Worm (Caenorhabditis elegans) whole organism, late embryonic: ENCODE results near the gene T11B7.2.

Experiments used
- C38D4.7 ChIP-seq: fragments of 200-800 bp; sonication (Bioruptor generic); optimal IDR thresholded peaks from 2 replicates; lab custom pipeline; 2018; ENCODE audit warnings: mild to moderate bottlenecking, missing genetic modification characterization, moderate library complexity, missing compliant biosample characterization
- ceh-19 ChIP-seq: fragments of 200-800 bp; sonication (Bioruptor generic); optimal IDR thresholded peaks from 2 replicates; lab custom pipeline; 2018; ENCODE audit warnings: mild to moderate bottlenecking, missing genetic modification characterization, missing compliant biosample characterization
- ceh-9 ChIP-seq: sonication (generic microtip); optimal IDR thresholded peaks from 2 replicates; lab custom pipeline; 2016; ENCODE audit warnings: mild to moderate bottlenecking, missing genetic modification characterization, inconsistent platforms, missing compliant biosample characterization
- dmd-4 ChIP-seq: sonication (generic microtip); optimal IDR thresholded peaks from 2 replicates; lab custom pipeline; 2016; ENCODE audit warnings: borderline replicate concordance, missing genetic modification characterization, missing compliant biosample characterization
- dve-1 ChIP-seq: sonication (generic microtip); optimal IDR thresholded peaks from 2 replicates; lab custom pipeline; 2017; ENCODE audit warnings: antibody characterized with exemption, mild to moderate bottlenecking, missing genetic modification characterization, missing compliant biosample characterization
- ets-4 ChIP-seq: sonication (generic microtip); optimal IDR thresholded peaks from 2 replicates; lab custom pipeline; 2016; ENCODE audit warnings: missing genetic modification characterization, missing compliant biosample characterization
- fkh-10 ChIP-seq: fragments of 150-350 bp; optimal IDR thresholded peaks from 2 replicates; lab custom pipeline; 2014; ENCODE audit warnings: missing biosample characterization, missing genetic modification reagents, missing genetic modification characterization
- hlh-8 ChIP-seq: sonication (generic microtip); optimal IDR thresholded peaks from 2 replicates; lab custom pipeline; 2016; ENCODE audit warnings: missing genotype, missing genetic modification characterization, missing compliant biosample characterization
- nfya-1 ChIP-seq: sonication (generic microtip); optimal IDR thresholded peaks from 2 replicates; lab custom pipeline; 2017; ENCODE audit warnings: missing genetic modification characterization, mild to moderate bottlenecking, missing compliant biosample characterization, antibody characterized with exemption, moderate library complexity
- rnt-1 ChIP-seq: sonication (generic microtip); optimal IDR thresholded peaks from 2 replicates; lab custom pipeline; 2016; ENCODE audit warnings: missing genetic modification characterization, missing compliant biosample characterization
- tbx-2 ChIP-seq: sonication (generic microtip); optimal IDR thresholded peaks from 2 replicates; lab custom pipeline; 2016; ENCODE audit warnings: missing genetic modification characterization, missing compliant biosample characterization

DNA sequence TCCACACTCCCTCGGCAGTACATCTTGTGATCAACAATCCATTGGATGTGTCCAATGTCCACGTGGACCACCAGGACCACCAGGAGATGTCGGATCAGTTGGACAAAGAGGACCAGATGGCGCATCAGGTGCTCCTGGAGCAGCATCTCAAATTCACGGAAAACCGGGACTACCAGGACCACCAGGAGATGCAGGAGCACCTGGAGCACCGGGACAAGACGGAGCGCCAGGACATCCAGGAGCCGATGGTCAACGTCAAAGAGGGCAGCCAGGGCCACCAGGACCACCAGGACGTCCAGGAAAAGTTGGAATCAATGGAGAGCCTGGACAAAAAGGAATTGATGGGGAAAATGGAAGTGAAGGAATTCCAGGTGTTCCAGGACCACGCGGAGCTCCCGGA is 4.6 kb upstream of the T11B7.2 start:
- TF ChIP-seq dve-1 (tag; lab: Kevin White, UChicago) (no peak), rnt-1 (tag; lab: Kevin White, UChicago) (no peak), nfya-1 (no peak), fkh-10 (no peak), ceh-9 (tag; lab: Kevin White, UChicago) (no peak), ceh-19 (GFP tag; lab: Kevin White, UChicago) (no peak), tbx-2 (tag; lab: Kevin White, UChicago) (no peak), hlh-8 (tag; lab: Kevin White, UChicago) (no peak), ets-4 (tag; lab: Kevin White, UChicago) (no peak), C38D4.7 (GFP tag; lab: Kevin White, UChicago) (no peak), dmd-4 (tag; lab: Kevin White, UChicago) (no peak)
